Fruit fly (Drosophila melanogaster) whole organism, embryonic: ENCODE measurements around the gene CG31233.

Experiments
- Atf-2 ChIP-seq: fragments of 200-800 bp; sonication (Bioruptor generic); optimal IDR thresholded peaks from 2 replicates; lab custom pipeline; 2016; ENCODE audit warnings: missing biosample characterization, missing genetic modification characterization
- CG10654 ChIP-seq: fragments of 200-800 bp; sonication (Bioruptor generic); optimal IDR thresholded peaks from 2 replicates; lab custom pipeline; 2016; ENCODE audit warnings: missing biosample characterization, missing genetic modification characterization
- CG11504 ChIP-seq: fragments of 200-800 bp; sonication (Bioruptor generic); optimal IDR thresholded peaks from 3 replicates; lab custom pipeline; 2019; ENCODE audit warnings: missing biosample characterization, mild to moderate bottlenecking, missing genetic modification characterization, moderate library complexity
- CG12104 ChIP-seq: fragments of 200-800 bp; sonication (Bioruptor generic); optimal IDR thresholded peaks from 3 replicates; lab custom pipeline; 2016; ENCODE audit warnings: missing biosample characterization, missing genetic modification characterization
- CG13296 ChIP-seq: fragments of 200-800 bp; sonication (Bioruptor generic); optimal IDR thresholded peaks from 3 replicates; lab custom pipeline; 2018; ENCODE audit warnings: missing biosample characterization, mild to moderate bottlenecking, missing genetic modification characterization
- CG15011 ChIP-seq: fragments of 200-800 bp; sonication (Bioruptor generic); optimal IDR thresholded peaks from 3 replicates; lab custom pipeline; 2018; ENCODE audit warnings: missing biosample characterization, mild to moderate bottlenecking, missing genetic modification characterization
- CG17359 ChIP-seq: fragments of 200-800 bp; sonication (Bioruptor generic); optimal IDR thresholded peaks from 3 replicates; lab custom pipeline; 2018; ENCODE audit warnings: missing biosample characterization, mild to moderate bottlenecking, missing genetic modification characterization, moderate library complexity
- CG18764 ChIP-seq: fragments of 200-800 bp; sonication (Bioruptor generic); optimal IDR thresholded peaks from 3 replicates; lab custom pipeline; 2016; ENCODE audit warnings: missing biosample characterization, missing genetic modification characterization
- CG2116 ChIP-seq: fragments of 200-800 bp; sonication (Bioruptor generic); optimal IDR thresholded peaks from 3 replicates; lab custom pipeline; 2018; ENCODE audit warnings: missing biosample characterization, mild to moderate bottlenecking, missing genetic modification characterization
- CG2120 ChIP-seq: fragments of 200-800 bp; sonication (Bioruptor generic); optimal IDR thresholded peaks from 3 replicates; lab custom pipeline; 2016; ENCODE audit warnings: missing biosample characterization, missing genetic modification characterization
- CG3065 ChIP-seq: fragments of 200-800 bp; sonication (Bioruptor generic); optimal IDR thresholded peaks from 2 replicates; lab custom pipeline; 2016; ENCODE audit warnings: missing biosample characterization, missing genetic modification characterization
- CG34376 ChIP-seq: fragments of 200-800 bp; sonication (Bioruptor generic); optimal IDR thresholded peaks from 2 replicates; lab custom pipeline; 2018; ENCODE audit warnings: missing biosample characterization, mild to moderate bottlenecking, missing genetic modification characterization
- CG5180 ChIP-seq: fragments of 200-800 bp; sonication (Bioruptor generic); optimal IDR thresholded peaks from 3 replicates; lab custom pipeline; 2017; ENCODE audit warnings: missing biosample characterization, missing genetic modification characterization, mild to moderate bottlenecking, moderate library complexity, missing genetic modification reagents
- CG7372 ChIP-seq: fragments of 200-800 bp; sonication (Bioruptor generic); IDR thresholded peaks from 2 replicates; pipeline ENCODE4 v1.3.6; 2022; ENCODE audit warnings: missing biosample characterization, missing genetic modification characterization
- CG8089 ChIP-seq: fragments of 200-800 bp; sonication (Bioruptor generic); optimal IDR thresholded peaks from 3 replicates; lab custom pipeline; 2016; ENCODE audit warnings: missing biosample characterization, missing genetic modification characterization
- CG8290 ChIP-seq, 3 experiments: fragments of 200-800 bp; sonication (Bioruptor generic); optimal IDR thresholded peaks; 2 replicates each; lab custom pipeline; 2016 to 2019; ENCODE audit warnings: missing biosample characterization in 3 of 3, missing genetic modification characterization in 3 of 3, mild to moderate bottlenecking in 2 of 3, moderate library complexity in 1 of 3
- CG9215 ChIP-seq: fragments of 200-800 bp; sonication (Bioruptor generic); IDR thresholded peaks from 2 replicates; pipeline ENCODE4 v1.3.6; 2022; ENCODE audit warnings: missing biosample characterization, missing genetic modification characterization
- CG9932 ChIP-seq: fragments of 200-800 bp; sonication (Bioruptor generic); IDR thresholded peaks from 2 replicates; pipeline ENCODE4 v1.3.6; 2022; ENCODE audit warnings: missing biosample characterization, missing genetic modification characterization
- D ChIP-seq, 2 experiments: fragments of 200-800 bp in 1 of 2; fragments of >200 bp in 1 of 2; sonication (Bioruptor generic) in 1 of 2; optimal IDR thresholded peaks; 2 replicates in 1 of 2; 3 replicates in 1 of 2; lab custom pipeline; 2017; ENCODE audit warnings: mild to moderate bottlenecking in 1 of 2, missing biosample characterization in 1 of 2, missing genetic modification characterization in 1 of 2, missing genetic modification reagents in 1 of 2
- Eip74EF ChIP-seq, 2 experiments: fragments of 200-800 bp in 1 of 2; fragments of >200 bp in 1 of 2; sonication (Bioruptor generic) in 1 of 2; optimal IDR thresholded peaks; 2 replicates each; lab custom pipeline; 2017 to 2019; ENCODE audit warnings: missing biosample characterization in 2 of 2, missing genetic modification characterization in 2 of 2, mild to moderate bottlenecking in 1 of 2, moderate library complexity in 1 of 2
- Hand ChIP-seq: fragments of 200-800 bp; sonication (Bioruptor generic); optimal IDR thresholded peaks from 2 replicates; lab custom pipeline; 2017; ENCODE audit warnings: mild to moderate bottlenecking, missing biosample characterization, missing genetic modification reagents, missing genetic modification characterization
- Jarid2 ChIP-seq: fragments of 200-800 bp; sonication (Bioruptor generic); optimal IDR thresholded peaks from 3 replicates; lab custom pipeline; 2017; ENCODE audit warnings: mild to moderate bottlenecking, missing biosample characterization, missing genetic modification reagents, missing genetic modification characterization
- Lim3 ChIP-seq: fragments of 200-800 bp; sonication (Bioruptor generic); IDR thresholded peaks from 2 replicates; pipeline ENCODE4 v1.3.6; 2022; ENCODE audit warnings: missing biosample characterization, missing genetic modification characterization
- Opbp ChIP-seq: fragments of 200-800 bp; sonication (Bioruptor generic); IDR thresholded peaks from 3 replicates; pipeline ENCODE4 v1.3.6; 2022; ENCODE audit warnings: missing biosample characterization, missing genetic modification characterization; ENCODE audit not compliant: partially characterized antibody
- Trl ChIP-seq, 3 experiments: fragments of >200 bp in 2 of 3; fragments of 200-800 bp in 1 of 3; sonication (Bioruptor generic) in 1 of 3; optimal IDR thresholded peaks; 2 replicates in 1 of 3; 3 replicates in 2 of 3; lab custom pipeline; 2016 to 2017; ENCODE audit warnings: missing biosample characterization in 1 of 3, missing genetic modification characterization in 1 of 3
- ab ChIP-seq: fragments of 200-800 bp; sonication (Bioruptor generic); optimal IDR thresholded peaks from 2 replicates; lab custom pipeline; 2016; ENCODE audit warnings: missing biosample characterization, missing genetic modification characterization
- aop ChIP-seq: fragments of 200-800 bp; sonication (Bioruptor generic); IDR thresholded peaks from 2 replicates; pipeline ENCODE4 v1.3.6; 2022; ENCODE audit warnings: missing biosample characterization, missing genetic modification characterization
- ato ChIP-seq: fragments of 200-800 bp; sonication (Bioruptor generic); IDR thresholded peaks from 2 replicates; pipeline ENCODE4 v1.3.6; 2022; ENCODE audit warnings: missing biosample characterization, missing genetic modification characterization; ENCODE audit not compliant: partially characterized antibody
- bbx ChIP-seq: fragments of 200-800 bp; sonication (Bioruptor generic); IDR thresholded peaks from 2 replicates; pipeline ENCODE4 v1.3.6; 2022; ENCODE audit warnings: missing biosample characterization, missing genetic modification characterization; ENCODE audit not compliant: partially characterized antibody
- chinmo ChIP-seq: fragments of 200-800 bp; sonication (Bioruptor generic); IDR thresholded peaks from 4 replicates; pipeline ENCODE4 v1.3.6; 2022; ENCODE audit warnings: missing biosample characterization, missing genetic modification characterization; ENCODE audit not compliant: partially characterized antibody
- ci ChIP-seq: fragments of 200-800 bp; sonication (Bioruptor generic); IDR thresholded peaks from 3 replicates; pipeline ENCODE4 v1.3.6; 2022; ENCODE audit warnings: missing biosample characterization, missing genetic modification characterization
- crp ChIP-seq, 2 experiments: fragments of 200-800 bp; sonication (Bioruptor generic); optimal IDR thresholded peaks; 2 replicates in 1 of 2; 3 replicates in 1 of 2; lab custom pipeline; 2017; ENCODE audit warnings: missing biosample characterization in 2 of 2, missing genetic modification characterization in 2 of 2, mild to moderate bottlenecking in 1 of 2, moderate library complexity in 1 of 2
- cwo ChIP-seq: fragments of 200-800 bp; sonication (Bioruptor generic); optimal IDR thresholded peaks from 3 replicates; lab custom pipeline; 2017; ENCODE audit warnings: missing biosample characterization, missing genetic modification characterization, mild to moderate bottlenecking, moderate library complexity, missing genetic modification reagents
- eve ChIP-seq, 2 experiments: fragments of >200 bp; optimal IDR thresholded peaks; 2 replicates each; lab custom pipeline; 2017; ENCODE audit warnings: missing biosample characterization in 2 of 2, missing genetic modification characterization in 2 of 2
- gt ChIP-seq: fragments of 200-800 bp; sonication (Bioruptor generic); IDR thresholded peaks from 2 replicates; pipeline ENCODE4 v1.3.6; 2022; ENCODE audit warnings: missing biosample characterization, missing genetic modification characterization
- hkb ChIP-seq, 2 experiments: fragments of 200-800 bp in 1 of 2; fragments of >200 bp in 1 of 2; sonication (Bioruptor generic) in 1 of 2; IDR thresholded peaks in 1 of 2; optimal IDR thresholded peaks in 1 of 2; 2 replicates each; pipeline versions ENCODE4 v1.3.6 to Lab custom; 2017 to 2022; ENCODE audit warnings: missing biosample characterization in 1 of 2, missing genetic modification characterization in 1 of 2
- inv ChIP-seq: fragments of 200-800 bp; sonication (Bioruptor generic); IDR thresholded peaks from 2 replicates; pipeline ENCODE4 v1.3.6; 2022; ENCODE audit warnings: missing biosample characterization, missing genetic modification characterization; ENCODE audit not compliant: partially characterized antibody
- klu ChIP-seq: fragments of 200-800 bp; sonication (Bioruptor generic); IDR thresholded peaks from 2 replicates; pipeline ENCODE4 v1.3.6; 2022; ENCODE audit warnings: missing biosample characterization, missing genetic modification characterization
- luna ChIP-seq: fragments of 200-800 bp; sonication (Bioruptor generic); optimal IDR thresholded peaks from 2 replicates; lab custom pipeline; 2016; ENCODE audit warnings: missing biosample characterization, missing genetic modification characterization
- mirr ChIP-seq: fragments of 200-800 bp; sonication (Bioruptor generic); optimal IDR thresholded peaks from 3 replicates; lab custom pipeline; 2018; ENCODE audit warnings: missing biosample characterization, mild to moderate bottlenecking, missing genetic modification characterization
- run ChIP-seq: fragments of 200-800 bp; sonication (Bioruptor generic); optimal IDR thresholded peaks from 3 replicates; lab custom pipeline; 2018; ENCODE audit warnings: missing biosample characterization, mild to moderate bottlenecking, missing genetic modification characterization
- scrt ChIP-seq: fragments of 200-800 bp; sonication (Bioruptor generic); optimal IDR thresholded peaks from 2 replicates; lab custom pipeline; 2018; ENCODE audit warnings: missing biosample characterization, mild to moderate bottlenecking, missing genetic modification characterization, moderate library complexity
- sens-2 ChIP-seq: fragments of 200-800 bp; sonication (Bioruptor generic); IDR thresholded peaks from 2 replicates; pipeline ENCODE4 v1.3.6; 2022; ENCODE audit warnings: missing biosample characterization, missing genetic modification characterization
- tin ChIP-seq: fragments of 200-800 bp; sonication (Bioruptor generic); optimal IDR thresholded peaks from 3 replicates; lab custom pipeline; 2016; ENCODE audit warnings: missing biosample characterization, missing genetic modification characterization
- vnd ChIP-seq: fragments of 200-800 bp; sonication (Bioruptor generic); IDR thresholded peaks from 3 replicates; pipeline ENCODE4 v1.3.6; 2022; ENCODE audit warnings: missing biosample characterization, missing genetic modification characterization; ENCODE audit not compliant: partially characterized antibody
- vvl ChIP-seq: fragments of 200-800 bp; sonication (Bioruptor generic); IDR thresholded peaks from 2 replicates; pipeline ENCODE4 v1.3.6; 2022; ENCODE audit warnings: missing biosample characterization, missing genetic modification characterization

Gene CG31233

DNA sequence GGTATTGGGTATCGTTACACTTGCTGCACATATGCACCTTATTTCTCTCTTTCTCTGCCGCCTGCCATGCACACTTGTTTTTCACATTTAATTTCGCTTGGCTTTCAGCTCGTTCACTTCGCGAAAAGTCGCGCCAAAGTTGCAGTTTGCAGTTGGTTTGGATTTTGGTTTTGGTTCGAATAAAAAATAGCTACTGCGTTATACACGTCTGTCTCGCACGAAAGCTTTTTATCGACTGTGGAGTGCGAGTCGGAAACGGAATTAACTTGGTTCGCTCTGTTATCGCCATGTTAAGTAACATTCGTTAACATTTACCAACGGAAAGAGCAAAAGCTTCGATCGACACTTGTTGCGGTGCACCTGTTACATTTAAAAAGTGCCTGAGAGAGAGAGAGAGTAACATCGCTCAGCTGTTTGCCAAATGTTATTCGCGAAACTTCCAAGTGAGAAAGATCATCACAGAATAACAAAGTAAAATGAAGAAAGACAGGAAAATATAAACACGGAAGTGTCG, 30.2 kb upstream of the CG31233 start, which contains the start of gene CG31176:
TSS of gene CG31176 (minus strand) at position 241 of the 514 bp plus-strand sequence.
- no peak for TF ChIP-seq CG7372 (GFP tag; lab: Robert Waterston, UW)
- 0 out of 2 replicates have a peak, but pooled peaks have one; percentile 23 for TF ChIP-seq ato (GFP tag; lab: Robert Waterston, UW)
- TF ChIP-seq vvl = peak; percentile 31; the same call in 1 of the 2 replicates
- peak; percentile 11 for TF ChIP-seq CG34376 (GFP tag; lab: Kevin White, UChicago)
- 0 out of 3 replicates have a peak, but pooled peaks have one; percentile 12 for TF ChIP-seq Opbp
- peak in 1 of 2 experiments; percentile 82 for TF ChIP-seq eve (GFP tag; optimal IDR thresholded peaks at IDR 0.05; lab: Kevin White, UChicago)
- TF ChIP-seq crp (GFP tag; optimal IDR thresholded peaks at IDR 0.05; lab: Kevin White, UChicago) = peak in 1 of 2 experiments; percentile 46
- TF ChIP-seq aop (GFP tag; lab: Robert Waterston, UW) = no peak
- peak; percentile 87 for TF ChIP-seq CG5180 (GFP tag; lab: Kevin White, UChicago)
- peak; percentile 44; the same call in 1 of the 2 replicates for TF ChIP-seq bbx
- no peak for TF ChIP-seq CG8290 (GFP tag; optimal IDR thresholded peaks at IDR 0.05; lab: Kevin White, UChicago)
- peak in 1 of 2 experiments; percentile 18 for TF ChIP-seq CG8290 (tag; optimal IDR thresholded peaks at IDR 0.05; lab: Kevin White, UChicago)
- no peak for TF ChIP-seq D (optimal IDR thresholded peaks at IDR 0.05; lab: Kevin White, UChicago)
- peak; percentile 2 for TF ChIP-seq D (GFP tag; optimal IDR thresholded peaks at IDR 0.05; lab: Kevin White, UChicago)
- TF ChIP-seq ci (GFP tag; lab: Robert Waterston, UW) = peak; percentile 24; the same call in 1 of the 3 replicates
- no peak for TF ChIP-seq Hand (GFP tag; lab: Kevin White, UChicago)
- TF ChIP-seq scrt (GFP tag; lab: Kevin White, UChicago) = peak; percentile 57
- TF ChIP-seq chinmo = peak; percentile 84; the same call in 3 of the 4 replicates
- no peak for TF ChIP-seq CG8089 (GFP tag; lab: Kevin White, UChicago)
- no peak for TF ChIP-seq Lim3 (GFP tag; lab: Robert Waterston, UW)
- peak in 1 of 2 experiments; percentile 52 for TF ChIP-seq Trl (optimal IDR thresholded peaks at IDR 0.05; lab: Kevin White, UChicago)
- TF ChIP-seq Trl (GFP tag; optimal IDR thresholded peaks at IDR 0.05; lab: Kevin White, UChicago) = no peak
- TF ChIP-seq tin (GFP tag; lab: Kevin White, UChicago) = no peak
- TF ChIP-seq Jarid2 (GFP tag; lab: Kevin White, UChicago) = peak; percentile 89
- no peak for TF ChIP-seq gt (GFP tag; lab: Robert Waterston, UW)
- no peak for TF ChIP-seq CG3065 (GFP tag; lab: Kevin White, UChicago)

DNA sequence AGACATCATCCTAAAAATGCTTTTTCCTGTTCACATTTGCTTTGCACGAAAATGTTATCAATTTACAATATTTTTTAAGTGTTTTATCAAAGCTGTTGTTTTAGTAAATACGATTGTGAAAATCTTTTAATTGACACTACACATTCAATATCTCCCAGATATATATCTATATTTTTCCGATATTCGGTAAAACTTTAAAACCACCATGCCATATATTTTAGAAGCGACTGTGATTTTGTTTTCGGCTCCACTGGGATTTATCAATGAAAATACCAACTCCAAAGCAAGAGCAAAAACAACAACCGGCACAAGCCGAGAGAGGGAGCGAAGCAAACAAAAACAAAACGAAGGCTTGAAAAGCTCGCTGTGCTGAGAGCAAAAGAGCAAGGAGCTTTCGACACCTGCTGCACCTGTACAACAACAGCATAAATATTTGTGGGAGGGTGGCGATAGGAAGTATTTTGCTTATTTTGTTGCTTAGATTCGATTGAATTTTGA, 29.7 kb upstream of the CG31233 start:
- TF ChIP-seq mirr (no peak), inv (GFP tag; lab: Robert Waterston, UW) (no peak), CG12104 (GFP tag; lab: Kevin White, UChicago) (no peak), sens-2 (no peak), CG2116 (GFP tag; lab: Kevin White, UChicago) (peak; percentile 32), ab (GFP tag; lab: Kevin White, UChicago) (no peak), luna (no peak), CG17359 (tag; lab: Kevin White, UChicago) (peak; percentile 57), CG10654 (GFP tag; lab: Kevin White, UChicago) (no peak), Atf-2 (GFP tag; lab: Kevin White, UChicago) (no peak), CG15011 (GFP tag; lab: Kevin White, UChicago) (peak; percentile 6), CG2120 (peak; percentile 71), CG34376 (GFP tag; lab: Kevin White, UChicago) (no peak), CG11504 (tag; lab: Kevin White, UChicago) (peak; percentile 66), CG9215 (GFP tag; lab: Robert Waterston, UW) (no peak), vnd (GFP tag; lab: Robert Waterston, UW) (no peak), cwo (GFP tag; lab: Kevin White, UChicago) (peak; percentile 25), CG18764 (no peak), CG9932 (peak; percentile 56; the same call in 1 of the 2 replicates), klu (GFP tag; lab: Robert Waterston, UW) (no peak), hkb (optimal IDR thresholded peaks at IDR 0.05; lab: Kevin White, UChicago) (no peak), hkb (GFP tag; IDR thresholded peaks at IDR 0.05; lab: Robert Waterston, UW) (peak; percentile 62), run (peak; percentile 34), scrt (GFP tag; lab: Kevin White, UChicago) (no peak), CG13296 (GFP tag; lab: Kevin White, UChicago) (peak; percentile 53), Eip74EF (GFP tag; optimal IDR thresholded peaks at IDR 0.05; lab: Kevin White, UChicago) (peak in 1 of 2 experiments; percentile 42)
